Fruit fly (Drosophila melanogaster): ENCODE measurements around the gene CG11504.

Gene CG11504

DNA sequence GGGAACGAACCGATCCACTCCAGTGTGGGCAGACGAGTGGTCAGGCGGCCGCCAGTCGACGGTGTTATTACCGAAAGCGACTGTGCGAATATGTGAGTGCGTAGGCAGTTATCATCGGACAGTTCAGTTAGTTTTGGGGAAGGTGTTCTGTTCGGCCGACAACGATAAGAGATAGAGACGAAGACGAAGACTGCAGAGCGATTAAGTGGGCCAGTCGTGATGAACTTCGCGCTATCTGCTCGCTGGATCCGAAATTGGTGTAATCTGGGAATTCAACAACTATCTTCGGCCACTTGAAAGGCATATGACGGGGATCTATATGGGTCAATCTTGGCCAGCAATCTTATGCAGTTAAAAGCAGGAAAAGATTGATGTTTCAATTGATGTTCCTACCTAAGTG is 11.5 kb downstream of the CG11504 start, which contains the start of gene CG7912 (continued):
- TF ChIP-seq sug (tag; optimal IDR thresholded peaks at IDR 0.05) = peak; percentile 20
- peak; percentile 87 for TF ChIP-seq grn (GFP tag; optimal IDR thresholded peaks at IDR 0.05)

DNA sequence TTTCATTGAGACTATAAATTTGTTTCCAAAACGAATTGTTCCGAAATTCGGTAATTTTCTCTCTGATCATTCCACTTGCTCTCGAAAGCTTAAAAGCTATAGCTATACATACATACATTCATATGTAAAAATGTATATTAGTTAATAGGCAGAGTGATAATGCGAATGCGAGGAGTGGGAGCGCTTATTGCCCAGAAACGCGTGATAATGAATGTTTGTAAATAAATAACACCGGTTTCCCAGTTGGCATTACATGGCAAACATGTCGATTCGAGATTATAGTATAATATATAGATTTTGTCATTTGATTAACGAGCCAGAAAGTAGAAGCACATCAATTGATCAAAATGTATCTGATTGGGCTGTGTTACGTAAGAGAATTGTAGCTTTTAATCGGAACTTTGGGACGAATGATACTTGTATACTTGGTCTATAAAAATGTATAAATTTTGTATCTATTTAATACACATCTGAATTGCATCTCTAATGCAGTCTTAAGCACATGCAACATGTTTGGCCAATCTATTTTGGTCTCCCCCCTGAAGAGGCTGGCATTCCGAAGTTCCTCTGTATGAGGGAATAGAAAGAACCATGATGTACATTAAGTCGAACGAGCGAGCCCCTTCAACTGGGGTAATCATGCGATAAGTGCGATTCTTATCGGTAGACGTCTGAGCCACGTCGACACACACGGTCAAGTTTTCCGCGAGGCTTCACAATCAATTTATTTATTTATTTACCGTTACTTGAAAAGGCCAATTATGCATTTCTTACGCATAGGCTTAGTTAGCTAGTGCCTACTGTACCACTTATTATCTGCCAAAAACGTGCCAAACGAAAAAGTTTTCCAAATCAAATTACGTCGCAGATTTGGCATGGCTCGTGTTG is 15.1 kb downstream of the CG11504 start:
- TF ChIP-seq NK7.1 (GFP tag; optimal IDR thresholded peaks at IDR 0.05) (no peak), dpn (GFP tag; optimal IDR thresholded peaks at IDR 0.05) (peak in 1 of 2 experiments; percentile 19), Dbx (GFP tag; IDR thresholded peaks at IDR 0.05) (peak; percentile 33; the same call in 1 of the 3 replicates), stc (GFP tag; IDR thresholded peaks at IDR 0.05) (0 out of 2 replicates have a peak, but pooled peaks have one; percentile 25), ERR (GFP tag; optimal IDR thresholded peaks at IDR 0.05) (peak; percentile 32), CG12659 (GFP tag; optimal IDR thresholded peaks at IDR 0.05) (peak; percentile 11), Rfx (GFP tag; IDR thresholded peaks at IDR 0.05) (peak; percentile 65), Ptx1 (GFP tag; IDR thresholded peaks at IDR 0.05) (0 out of 2 replicates have a peak, but pooled peaks have one; percentile 32), shn (GFP tag; optimal IDR thresholded peaks at IDR 0.05) (no peak), Lhr (GFP tag; optimal IDR thresholded peaks at IDR 0.05) (no peak), Neu2 (GFP tag; optimal IDR thresholded peaks at IDR 0.05; ENCODE audit: borderline replicate concordance) (no peak), CG6765 (GFP tag; optimal IDR thresholded peaks at IDR 0.05) (peak; percentile 31), CG17912 (GFP tag; optimal IDR thresholded peaks at IDR 0.05) (no peak), jigr1 (GFP tag; IDR thresholded peaks at IDR 0.05) (no peak), hkb (optimal IDR thresholded peaks at IDR 0.05) (no peak), hkb (GFP tag; IDR thresholded peaks at IDR 0.05) (peak; percentile 47), CG2875 (GFP tag; optimal IDR thresholded peaks at IDR 0.05) (no peak), zen2 (GFP tag; IDR thresholded peaks at IDR 0.05; ENCODE audit: partially characterized antibody) (no peak), toy (GFP tag; IDR thresholded peaks at IDR 0.05) (0 out of 2 replicates have a peak, but pooled peaks have one; percentile 11), row (GFP tag; IDR thresholded peaks at IDR 0.05) (peak; percentile 49), BEAF-32 (GFP tag; optimal IDR thresholded peaks at IDR 0.05) (no peak), Taf1 (GFP tag; IDR thresholded peaks at IDR 0.05) (peak; percentile 35; the same call in 1 of the 2 replicates), schlank (tag; optimal IDR thresholded peaks at IDR 0.05) (no peak), CG32772 (GFP tag; IDR thresholded peaks at IDR 0.05) (0 out of 2 replicates have a peak, but pooled peaks have one; percentile 16), CG9215 (GFP tag; IDR thresholded peaks at IDR 0.05) (peak; percentile 27; the same call in 1 of the 2 replicates), rib (GFP tag; IDR thresholded peaks at IDR 0.05) (peak; percentile 68; the same call in 1 of the 2 replicates), CG10543 (GFP tag; optimal IDR thresholded peaks at IDR 0.05) (peak; percentile 18), CG9727 (GFP tag; optimal IDR thresholded peaks at IDR 0.05) (peak; percentile 28), sqz (GFP tag; optimal IDR thresholded peaks at IDR 0.05) (no peak), Fer3 (tag; optimal IDR thresholded peaks at IDR 0.05) (peak; percentile 35), CG1603 (tag; optimal IDR thresholded peaks at IDR 0.05) (no peak), CG11695 (GFP tag; IDR thresholded peaks at IDR 0.05) (0 out of 3 replicates have a peak, but pooled peaks have one; percentile 35), zen (tag; optimal IDR thresholded peaks at IDR 0.05) (no peak), Atf6 (GFP tag; IDR thresholded peaks at IDR 0.05) (peak; percentile 54), bcd (GFP tag; optimal IDR thresholded peaks at IDR 0.05) (peak; percentile 23), CG15514 (GFP tag; optimal IDR thresholded peaks at IDR 0.05) (peak; percentile 38), Xbp1 (GFP tag; optimal IDR thresholded peaks at IDR 0.05) (peak; percentile 18), Drgx (GFP tag; IDR thresholded peaks at IDR 0.05) (peak; percentile 59), inv (GFP tag; IDR thresholded peaks at IDR 0.05; ENCODE audit: partially characterized antibody) (no peak), CG9932 (GFP tag; IDR thresholded peaks at IDR 0.05) (peak; percentile 73), CG31224 (GFP tag; IDR thresholded peaks at IDR 0.05) (peak; percentile 43), crc (GFP tag; optimal IDR thresholded peaks at IDR 0.05) (no peak), Side (GFP tag; optimal IDR thresholded peaks at IDR 0.05) (no peak), H2.0 (GFP tag; IDR thresholded peaks at IDR 0.05) (0 out of 2 replicates have a peak, but pooled peaks have one; percentile 19), Med (GFP tag) (peak; percentile 91)
